Worm (Caenorhabditis elegans): Measurements from ENCODE around the gene F13A7.12.

The F13A7.12 gene

DNA sequence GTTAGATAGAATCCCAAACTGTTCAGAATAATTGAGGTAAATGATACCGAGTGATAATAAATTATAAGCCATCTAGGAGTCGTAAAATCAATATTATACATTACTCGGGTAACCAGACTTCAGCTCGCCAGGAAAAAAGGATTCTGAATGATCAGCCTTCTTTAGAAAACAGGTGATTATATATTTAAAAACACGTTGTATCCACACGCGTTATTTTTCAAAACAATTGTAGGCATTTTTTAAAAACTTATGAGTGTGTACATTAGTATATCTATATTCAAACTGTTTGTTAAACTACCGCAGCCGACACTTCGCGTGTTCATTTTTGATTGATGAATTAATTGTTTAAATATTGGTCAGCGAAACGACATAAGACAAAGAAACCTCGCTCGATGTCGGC lies 7.6 kb upstream of the F13A7.12 start, which contains the start of gene sri-65:
Gene sri-65 (minus strand): TSS at position 101 of the 400 bp plus-strand sequence.
- TF ChIP-seq nhr-25 (tag; optimal IDR thresholded peaks at IDR 0.05), result no peak

DNA sequence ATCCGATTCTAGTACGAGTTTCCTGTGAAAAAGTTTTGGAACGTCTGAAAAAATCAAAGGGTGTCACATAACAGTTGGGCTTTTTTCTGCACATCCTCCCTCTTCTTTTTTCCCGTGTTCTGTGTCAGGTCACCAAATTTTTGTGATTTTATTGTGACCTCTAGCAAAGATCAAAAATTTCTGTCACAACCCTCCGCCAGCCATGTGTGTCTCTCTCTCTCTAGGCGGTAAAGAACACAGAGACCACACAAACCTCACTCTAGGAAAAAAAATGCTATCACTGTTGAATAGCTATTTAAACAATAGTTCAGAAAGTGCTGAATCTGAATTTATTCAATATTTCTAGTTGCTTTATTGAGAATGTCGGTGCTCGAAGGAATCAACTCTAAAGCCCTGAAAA lies 5.2 kb upstream of the F13A7.12 start, which contains the start of gene gst-44:
Gene gst-44 (plus strand): TSS at position 237 of the 400 bp plus-strand sequence.
- TF ChIP-seq ztf-4 (tag; optimal IDR thresholded peaks at IDR 0.05) (no peak), nhr-67 (tag; optimal IDR thresholded peaks at IDR 0.05) (no peak), ZK546.5 (tag; optimal IDR thresholded peaks at IDR 0.05) (no peak), nfya-1 (tag; optimal IDR thresholded peaks at IDR 0.05; ENCODE audit: insufficient read depth) (no peak), elt-3 (tag; optimal IDR thresholded peaks at IDR 0.05) (no peak), lin-15B (tag; optimal IDR thresholded peaks at IDR 0.05) (no peak), ceh-28 (tag; optimal IDR thresholded peaks at IDR 0.05) (no peak), aly-2 (tag; optimal IDR thresholded peaks at IDR 0.05) (no peak), egl-5 (tag; optimal IDR thresholded peaks at IDR 0.05) (no peak), snpc-4 (tag; optimal IDR thresholded peaks at IDR 0.05) (no peak), ceh-16 (tag; optimal IDR thresholded peaks at IDR 0.05) (no peak), nhr-25 (tag; optimal IDR thresholded peaks at IDR 0.05) (no peak), elt-2 (tag; optimal IDR thresholded peaks at IDR 0.05) (peak; percentile 39), nhr-23 (tag; optimal IDR thresholded peaks at IDR 0.05) (no peak), nhr-76 (tag; optimal IDR thresholded peaks at IDR 0.05) (no peak), pqm-1 (tag; optimal IDR thresholded peaks at IDR 0.05) (peak; percentile 30)

DNA sequence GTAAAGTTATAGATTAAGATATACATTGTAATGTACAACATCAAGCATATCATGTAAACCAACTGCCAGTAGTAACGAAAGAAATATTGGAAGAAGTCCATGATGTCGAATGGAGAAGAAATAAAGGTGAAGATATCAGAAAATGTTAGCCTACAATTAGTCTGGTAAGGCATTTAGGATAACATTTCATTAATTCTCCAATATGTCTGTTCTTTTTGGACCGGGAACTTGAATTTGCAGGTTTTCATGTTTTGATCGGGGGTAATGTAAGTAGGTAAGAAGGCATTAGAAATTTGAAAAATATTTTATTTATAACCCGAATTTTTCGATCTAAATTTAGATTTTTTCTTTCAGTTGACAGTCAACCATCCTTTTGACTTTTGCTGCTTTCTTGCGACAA lies 2.1 kb upstream of the F13A7.12 start, which contains the start of gene srd-63:
Gene srd-63 (minus strand): TSS at position 101 of the 400 bp plus-strand sequence.
- TF ChIP-seq fkh-10 (GFP tag; optimal IDR thresholded peaks at IDR 0.05) (no peak), nhr-77 (tag; optimal IDR thresholded peaks at IDR 0.05) (no peak), nhr-43 (tag; optimal IDR thresholded peaks at IDR 0.05; ENCODE audit: poor library complexity, severe bottlenecking) (no peak), ama-1 (optimal IDR thresholded peaks at IDR 0.05) (no peak), egl-27 (tag; optimal IDR thresholded peaks at IDR 0.05) (no peak), pha-4 (tag; optimal IDR thresholded peaks at IDR 0.05) (no peak), nhr-25 (tag; optimal IDR thresholded peaks at IDR 0.05) (no peak), daf-12 (tag; optimal IDR thresholded peaks at IDR 0.05) (no peak), zag-1 (tag; optimal IDR thresholded peaks at IDR 0.05) (no peak), ceh-9 (tag; optimal IDR thresholded peaks at IDR 0.05) (no peak), ceh-28 (tag; optimal IDR thresholded peaks at IDR 0.05) (no peak), elt-2 (tag; optimal IDR thresholded peaks at IDR 0.05) (no peak), nhr-11 (tag; optimal IDR thresholded peaks at IDR 0.05) (no peak)

DNA sequence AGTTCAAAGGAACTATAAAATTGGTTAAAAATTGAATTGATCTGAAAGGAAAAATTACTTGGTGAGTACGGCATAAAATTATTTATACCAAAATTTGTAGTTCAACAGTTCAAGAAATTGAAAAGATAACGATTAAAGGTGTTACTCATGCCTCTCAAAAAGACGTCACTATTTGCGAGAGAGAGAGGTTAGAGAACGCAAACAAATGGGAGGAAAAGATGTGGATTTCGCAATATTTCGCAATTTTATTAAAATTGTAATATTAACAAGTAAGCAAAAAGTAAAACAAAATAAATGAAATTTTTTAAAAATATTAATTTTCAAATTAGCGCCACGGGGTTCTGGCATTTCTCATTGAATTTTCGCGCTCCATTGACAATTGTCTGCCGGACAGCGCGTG lies 708 bp upstream of the F13A7.12 start, which contains the start of gene F13A7.11:
Gene F13A7.11 (minus strand): TSS at position 174 of the 400 bp plus-strand sequence.
- TF ChIP-seq pha-4 (tag; optimal IDR thresholded peaks at IDR 0.05) (peak; percentile 46), nhr-23 (tag; optimal IDR thresholded peaks at IDR 0.05) (peak; percentile 23), hmg-11 (tag; optimal IDR thresholded peaks at IDR 0.05) (peak; percentile 1), nhr-25 (tag; optimal IDR thresholded peaks at IDR 0.05) (no peak), jun-1 (tag; optimal IDR thresholded peaks at IDR 0.05) (peak; percentile 36), unc-39 (tag; optimal IDR thresholded peaks at IDR 0.05) (no peak), elt-2 (tag; optimal IDR thresholded peaks at IDR 0.05) (peak; percentile 74), pqm-1 (tag; optimal IDR thresholded peaks at IDR 0.05) (peak; percentile 86), ceh-28 (tag; optimal IDR thresholded peaks at IDR 0.05) (peak; percentile 8), ama-1 (optimal IDR thresholded peaks at IDR 0.05) (no peak)

DNA sequence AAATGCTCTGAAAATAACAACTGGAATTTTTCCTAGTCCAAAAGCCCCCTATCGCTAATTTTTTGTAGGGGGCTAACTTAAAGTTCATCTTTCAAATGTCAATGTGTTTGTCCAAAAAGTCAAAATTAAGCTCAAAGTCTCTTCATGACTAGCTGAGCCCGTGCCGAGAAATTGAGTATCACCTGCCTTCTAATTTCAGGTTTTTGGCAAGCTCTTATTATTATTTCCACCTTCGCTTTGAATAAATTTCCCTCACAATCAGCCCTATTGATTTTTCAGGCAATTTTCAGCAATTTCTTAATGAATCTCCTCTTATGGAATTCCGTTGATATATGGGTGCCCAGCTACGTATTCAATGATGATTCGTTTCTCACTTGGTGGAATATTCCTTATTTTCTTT lies 3.5 kb downstream of the F13A7.12 start, which contains the start of gene sre-36:
Gene sre-36 (plus strand): TSS at position 301 of the 400 bp plus-strand sequence.
- TF ChIP-seq aly-2 (tag; optimal IDR thresholded peaks at IDR 0.05) (no peak), ztf-4 (tag; optimal IDR thresholded peaks at IDR 0.05) (no peak), tbx-2 (tag; optimal IDR thresholded peaks at IDR 0.05) (no peak), fos-1 (tag; optimal IDR thresholded peaks at IDR 0.05) (no peak), sea-2 (GFP tag; optimal IDR thresholded peaks at IDR 0.05) (no peak), pqm-1 (tag; optimal IDR thresholded peaks at IDR 0.05) (no peak), zag-1 (tag; optimal IDR thresholded peaks at IDR 0.05) (no peak), ceh-82 (tag; optimal IDR thresholded peaks at IDR 0.05) (no peak), nhr-23 (tag; optimal IDR thresholded peaks at IDR 0.05) (no peak)
